Worm (Caenorhabditis elegans) whole organism, L4 larva: ENCODE data around the gene fipr-2.

Source experiments
- F26F4.8 ChIP-seq: fragments of 200-800 bp; sonication (Bioruptor generic); conservative IDR thresholded peaks from 2 replicates; pipeline ENCODE4 v1.3.6; 2022; ENCODE audit warnings: missing genetic modification characterization, missing compliant biosample characterization
- ama-1 ChIP-seq: fragments of 150-350 bp; optimal IDR thresholded peaks from 2 replicates; lab custom pipeline; 2014; ENCODE audit warnings: inconsistent platforms, mixed read lengths
- fos-1 ChIP-seq: fragments of 150-350 bp; optimal IDR thresholded peaks from 2 replicates; lab custom pipeline; 2014; ENCODE audit warnings: missing biosample characterization, missing genetic modification characterization
- lim-7 ChIP-seq: fragments of 200-800 bp; sonication (Bioruptor generic); IDR thresholded peaks from 2 replicates; pipeline ENCODE4 v1.3.6; 2022; ENCODE audit warnings: missing genetic modification characterization, missing compliant biosample characterization
- mep-1 ChIP-seq: fragments of 150-350 bp; sonication (generic microtip); optimal IDR thresholded peaks from 3 replicates; lab custom pipeline; 2014; ENCODE audit warnings: missing biosample characterization, missing genetic modification characterization
- nhr-11 ChIP-seq: fragments of 150-350 bp; optimal IDR thresholded peaks from 2 replicates; lab custom pipeline; 2014; ENCODE audit warnings: missing biosample characterization, missing genetic modification characterization
- nhr-76 ChIP-seq: fragments of 150-350 bp; optimal IDR thresholded peaks from 2 replicates; lab custom pipeline; 2014; ENCODE audit warnings: missing biosample characterization, missing genetic modification characterization
- tra-1 ChIP-seq: fragments of 200-800 bp; sonication (Bioruptor generic); IDR thresholded peaks from 2 replicates; pipeline ENCODE4 v1.3.6; 2022; ENCODE audit warnings: missing genetic modification reagents, missing genetic modification characterization, missing compliant biosample characterization

ce11 chrV:12358347-12358746 is 6.8 kb upstream of the fipr-2 start, which contains the start of gene F23H12.5:
- no peak for TF ChIP-seq F26F4.8 (GFP tag; lab: Robert Waterston, UW)
- no peak for TF ChIP-seq nhr-11 (tag; lab: Kevin White, UChicago)
- TF ChIP-seq lim-7 (GFP tag; lab: Robert Waterston, UW): no peak
- no peak for TF ChIP-seq tra-1 (GFP tag; lab: Robert Waterston, UW)
- no peak for TF ChIP-seq ama-1
- TF ChIP-seq fos-1 (tag; lab: Kevin White, UChicago): no peak
- TF ChIP-seq nhr-76: no peak
- no peak for TF ChIP-seq mep-1 (tag; lab: Kevin White, UChicago)
